Fruit fly (Drosophila melanogaster) whole organism, adult: ENCODE results near the gene ppl.

Source experiments
- CG14711 ChIP-seq: fragments of 200-800 bp; sonication (Bioruptor generic); optimal IDR thresholded peaks from 2 replicates; lab custom pipeline; 2018; ENCODE audit warnings: missing biosample characterization, mild to moderate bottlenecking, missing genetic modification characterization, moderate library complexity
- CG33017 ChIP-seq: fragments of 200-800 bp; sonication (Bioruptor generic); optimal IDR thresholded peaks from 2 replicates; lab custom pipeline; 2018; ENCODE audit warnings: missing biosample characterization, mild to moderate bottlenecking, missing genetic modification characterization, moderate library complexity
- kay ChIP-seq: fragments of 200-800 bp; sonication (Bioruptor generic); peaks from one replicate; lab custom pipeline; 2016; ENCODE audit warnings: missing biosample characterization, missing genetic modification characterization, borderline replicate concordance

DNA sequence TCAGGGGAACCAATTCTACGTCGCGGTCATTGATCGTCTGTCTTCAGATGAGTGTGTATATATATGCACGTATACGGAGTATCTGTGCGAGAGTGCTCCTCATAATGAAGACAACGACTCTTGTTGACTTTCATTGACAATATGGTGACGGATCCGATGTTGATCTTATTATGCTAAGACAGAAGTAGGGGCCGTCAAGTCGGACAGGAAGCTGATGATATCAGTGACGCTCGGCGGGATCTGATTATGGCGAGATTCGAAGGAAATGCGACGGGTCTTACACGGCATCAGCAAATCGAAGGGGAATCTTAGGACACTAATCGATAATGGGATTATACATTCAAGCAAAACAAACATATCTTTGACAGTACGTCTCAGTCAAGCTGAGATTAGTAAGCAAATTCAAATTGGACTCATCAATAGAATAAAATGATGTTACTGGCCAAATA lies 26.8 kb downstream of the ppl start:
- no peak for TF ChIP-seq kay (GFP tag; lab: Kevin White, UChicago)
- TF ChIP-seq CG14711 (tag; lab: Kevin White, UChicago): no peak
- no peak for TF ChIP-seq CG33017
